Worm (Caenorhabditis elegans) whole organism, L4/young adult: ENCODE measurements around the gene F23H12.3.

Experiments used
- W03F9.2 ChIP-seq: fragments of 150-350 bp; optimal IDR thresholded peaks from 2 replicates; lab custom pipeline; 2014; ENCODE audit warnings: missing biosample characterization, missing genetic modification characterization
- dao-5 ChIP-seq: sonication (generic microtip); optimal IDR thresholded peaks from 2 replicates; lab custom pipeline; 2016; ENCODE audit warnings: missing genotype, missing genetic modification characterization, moderate library complexity, missing compliant biosample characterization
- him-1 ChIP-seq: sonication (generic microtip); optimal IDR thresholded peaks from 2 replicates; lab custom pipeline; 2016; ENCODE audit warnings: missing genotype, missing genetic modification reagents, missing genetic modification characterization, missing compliant biosample characterization

DNA sequence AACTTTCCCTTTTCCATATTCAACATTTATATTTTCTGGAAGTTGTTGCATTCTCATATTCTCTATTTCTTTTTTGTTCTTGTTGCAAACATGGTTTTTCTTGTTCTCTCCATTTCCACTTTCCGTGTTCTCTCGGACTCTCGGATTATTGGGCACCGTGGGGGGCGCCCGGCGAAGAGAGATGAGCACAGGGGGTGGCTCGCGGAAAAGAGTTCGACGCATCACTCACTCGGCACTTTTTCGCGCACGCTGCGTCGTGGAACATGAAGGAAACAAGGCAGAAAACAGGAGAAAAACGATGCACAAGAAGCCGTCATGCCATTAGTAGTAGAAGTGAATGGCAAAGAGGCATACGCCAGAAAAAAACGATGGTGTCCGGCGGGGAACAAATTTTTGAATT, 18.3 kb upstream of the F23H12.3 start:
- TF ChIP-seq him-1 (tag; lab: Kevin White, UChicago), result no peak
- TF ChIP-seq dao-5 (tag; lab: Kevin White, UChicago), result no peak
- TF ChIP-seq W03F9.2 (tag; lab: Kevin White, UChicago), result no peak
